Fruit fly (Drosophila melanogaster): Measurements from ENCODE around the gene CG6398.

DNA sequence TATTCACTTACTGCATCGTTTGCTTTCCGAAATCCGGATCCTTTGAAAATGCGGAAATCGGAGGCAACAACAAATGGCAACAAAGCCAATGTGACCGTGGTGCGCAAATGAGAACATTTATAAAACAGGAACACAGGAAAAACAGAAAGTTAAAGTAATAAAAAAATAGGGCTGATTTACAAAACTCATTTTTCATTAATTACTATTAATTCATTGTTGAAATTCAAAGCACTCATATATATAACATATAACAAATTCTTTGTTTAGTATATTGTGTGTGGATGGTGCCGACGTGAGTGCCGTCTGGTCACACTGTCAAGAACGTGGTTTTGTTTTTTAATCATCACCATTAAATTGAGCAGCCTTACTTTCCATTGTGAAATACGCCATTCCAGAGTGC lies 30.1 kb downstream of the CG6398 start, which contains the start of the genes Arp8 and CG6769:
- TF ChIP-seq CG8478 (optimal IDR thresholded peaks at IDR 0.05) (no peak), psq (optimal IDR thresholded peaks at IDR 0.05) (no peak), usp (GFP tag; optimal IDR thresholded peaks at IDR 0.05) (no peak), pan (optimal IDR thresholded peaks at IDR 0.05) (no peak), Dll (optimal IDR thresholded peaks at IDR 0.05) (no peak)

All from whole organism.